Worm (Caenorhabditis elegans): Measurements from ENCODE around the gene F28H7.8.

F28H7.8 gene

DNA sequence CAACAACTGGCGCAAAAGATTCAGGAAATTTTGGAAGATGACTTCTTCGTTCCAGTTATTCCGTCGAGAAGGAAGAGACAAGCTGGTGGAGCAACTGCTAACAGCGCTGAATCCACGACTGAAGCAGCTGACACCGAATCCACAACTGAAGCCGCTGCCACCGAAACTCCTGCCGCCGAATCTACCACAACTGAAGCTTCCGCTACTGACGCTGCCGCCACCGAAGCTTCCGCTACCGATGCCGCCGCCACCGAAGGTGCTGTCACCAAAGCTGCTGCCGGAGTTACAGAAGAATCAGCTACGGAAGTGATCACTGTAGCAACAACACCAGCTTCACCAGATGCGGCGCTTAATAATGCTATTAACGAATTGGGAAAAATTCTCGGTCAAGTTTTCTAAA is 35.7 kb downstream of the F28H7.8 start (continued):
- TF ChIP-seq chd-7 (tag; optimal IDR thresholded peaks at IDR 0.05), result no peak

DNA sequence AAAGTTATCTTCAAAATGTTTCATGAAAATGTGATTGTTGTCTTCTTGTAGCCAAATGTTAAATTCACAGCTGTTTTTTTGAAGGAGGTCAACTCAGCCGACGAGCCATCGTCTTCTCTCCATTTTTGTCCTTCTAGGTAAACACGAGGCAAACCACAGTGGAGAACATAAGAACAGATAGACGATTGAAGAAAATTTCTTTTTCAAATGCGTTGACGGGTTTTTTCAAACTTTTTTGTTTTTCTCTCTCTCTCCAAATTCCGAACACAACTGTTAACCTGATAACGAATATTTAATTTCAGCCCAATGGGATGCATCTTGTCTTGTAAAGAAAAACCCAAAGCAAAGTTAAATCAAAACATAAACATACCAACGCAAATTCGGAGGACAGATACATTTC is 36.7 kb downstream of the F28H7.8 start, which contains the start of gene D1054.19:
TSS of gene D1054.19 (plus strand) at position 301 of the 400 bp plus-strand sequence.
- no peak for TF ChIP-seq ztf-22 (GFP tag; optimal IDR thresholded peaks at IDR 0.05)
- no peak for TF ChIP-seq ztf-25 (GFP tag; IDR thresholded peaks at IDR 0.05)
- TF ChIP-seq atf-7 (tag; optimal IDR thresholded peaks at IDR 0.05), result no peak
- TF ChIP-seq egrh-3 (GFP tag; IDR thresholded peaks at IDR 0.05), result no peak
- no peak for TF ChIP-seq aptf-3 (GFP tag; IDR thresholded peaks at IDR 0.05)
- no peak for TF ChIP-seq tbx-9 (tag; optimal IDR thresholded peaks at IDR 0.05; ENCODE audit: borderline replicate concordance)
- TF ChIP-seq Y53F4B.3 (GFP tag; IDR thresholded peaks at IDR 0.05), result no peak
- no peak for TF ChIP-seq F37B4.10 (GFP tag; IDR thresholded peaks at IDR 0.05)
- TF ChIP-seq hsf-1 (GFP tag; IDR thresholded peaks at IDR 0.05), result no peak
- no peak for TF ChIP-seq ets-4 (GFP tag; optimal IDR thresholded peaks at IDR 0.05)

DNA sequence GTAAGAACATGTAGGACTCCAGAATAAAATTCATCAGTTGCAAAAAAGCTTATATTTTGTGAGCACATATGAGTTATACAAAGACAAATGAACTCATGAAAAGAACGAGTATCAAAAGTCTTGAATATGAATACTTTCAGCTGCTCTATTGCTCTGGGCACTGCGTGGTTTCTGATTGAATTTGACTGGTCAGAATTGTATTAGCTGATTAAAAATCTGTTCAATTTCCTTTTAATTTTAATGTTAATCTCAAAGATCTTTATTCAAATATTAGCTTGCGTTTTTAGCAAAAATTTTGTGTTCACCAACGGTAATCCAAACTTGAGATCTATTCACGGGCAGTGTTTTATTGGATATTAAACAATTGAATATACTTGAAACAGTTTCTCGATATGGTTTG is 39.3 kb downstream of the F28H7.8 start, which contains the start of gene srh-184:
TSS of gene srh-184 (minus strand) at position 101 of the 400 bp plus-strand sequence.
- no peak for TF ChIP-seq B0261.1 (tag; optimal IDR thresholded peaks at IDR 0.05)
- no peak for TF ChIP-seq lir-1 (GFP tag; conservative IDR thresholded peaks at IDR 0.05)
- TF ChIP-seq nfyb-1 (GFP tag; IDR thresholded peaks at IDR 0.05), result no peak
- TF ChIP-seq ztf-3 (GFP tag; optimal IDR thresholded peaks at IDR 0.05), result no peak

DNA sequence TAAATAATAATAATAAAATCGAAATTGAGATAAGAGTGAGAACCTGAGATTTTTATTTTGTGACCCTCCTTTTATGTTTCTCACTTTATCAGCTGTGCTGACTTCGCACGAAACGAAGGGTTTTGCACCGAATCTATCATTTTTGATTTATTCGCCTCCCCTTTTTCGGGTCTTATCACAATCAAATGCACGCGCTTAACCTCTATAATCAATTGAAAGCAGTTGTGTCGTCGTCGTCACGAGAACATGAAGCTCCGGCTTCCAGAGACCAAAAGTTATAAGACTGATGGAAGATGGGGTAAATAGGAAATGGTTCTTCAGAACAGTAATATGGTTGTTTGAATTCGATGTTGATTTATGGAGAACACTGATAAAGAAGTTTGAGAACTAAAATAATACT is 42.4 kb downstream of the F28H7.8 start, which contains the start of gene D1054.18:
TSS of gene D1054.18 (minus strand) at position 45 of the 400 bp plus-strand sequence.
- TF ChIP-seq madf-10 (tag; optimal IDR thresholded peaks at IDR 0.05) (peak; percentile 13), sdz-38 (tag; optimal IDR thresholded peaks at IDR 0.05) (no peak), bed-2 (GFP tag; IDR thresholded peaks at IDR 0.05) (no peak), pha-4 (tag; optimal IDR thresholded peaks at IDR 0.05) (peak; percentile 35), ztf-18 (tag; optimal IDR thresholded peaks at IDR 0.05) (no peak), him-1 (tag; optimal IDR thresholded peaks at IDR 0.05) (no peak), lag-1 (GFP tag; IDR thresholded peaks at IDR 0.05) (no peak), nfya-2 (GFP tag; IDR thresholded peaks at IDR 0.05) (no peak), hrde-1 (tag; optimal IDR thresholded peaks at IDR 0.05; ENCODE audit: borderline replicate concordance) (no peak), cebp-1 (GFP tag; IDR thresholded peaks at IDR 0.05) (no peak), cebp-1 (tag; optimal IDR thresholded peaks at IDR 0.05) (peak; percentile 13), ama-1 (optimal IDR thresholded peaks at IDR 0.05) (no peak), ama-1 (GFP tag; optimal IDR thresholded peaks at IDR 0.05) (no peak), die-1 (tag; optimal IDR thresholded peaks at IDR 0.05) (no peak), nfya-1 (tag; optimal IDR thresholded peaks at IDR 0.05; ENCODE audit: borderline replicate concordance, insufficient read depth) (no peak), nfyb-1 (GFP tag; IDR thresholded peaks at IDR 0.05) (no peak), athp-1 (tag; optimal IDR thresholded peaks at IDR 0.05) (no peak), egl-18 (GFP tag; IDR thresholded peaks at IDR 0.05) (no peak), snpc-1.3 (tag; optimal IDR thresholded peaks at IDR 0.05; ENCODE audit: insufficient read depth) (no peak), egl-44 (GFP tag; IDR thresholded peaks at IDR 0.05) (no peak), Y95B8A.8 (GFP tag; IDR thresholded peaks at IDR 0.05) (no peak), efl-1 (GFP tag; optimal IDR thresholded peaks at IDR 0.05) (no peak), F39B2.1 (GFP tag; IDR thresholded peaks at IDR 0.05) (no peak), xnd-1 (tag; optimal IDR thresholded peaks at IDR 0.05) (no peak), C17E4.6 (GFP tag; IDR thresholded peaks at IDR 0.05) (no peak), tbp1 (GFP tag; optimal IDR thresholded peaks at IDR 0.05) (peak; percentile 13), nhr-179 (tag; optimal IDR thresholded peaks at IDR 0.05) (no peak), tlf-1 (GFP tag; optimal IDR thresholded peaks at IDR 0.05) (no peak), F57A8.1 (GFP tag; optimal IDR thresholded peaks at IDR 0.05) (no peak), hmg-1.2 (GFP tag; IDR thresholded peaks at IDR 0.05) (no peak), nhr-27 (tag; optimal IDR thresholded peaks at IDR 0.05) (no peak), T26A5.8 (tag; optimal IDR thresholded peaks at IDR 0.05) (no peak)
